Worm (Caenorhabditis elegans) whole organism, L3 larva: ENCODE measurements around the gene swan-1.
A peak's percentile ranks its signal among the peaks of the same experiment; 100 is the strongest.

Experiments used
- R02D3.7 ChIP-seq: fragments of 150-350 bp; optimal IDR thresholded peaks from 2 replicates; lab custom pipeline; 2014; ENCODE audit warnings: missing biosample characterization, missing genetic modification characterization
- ZK546.5 ChIP-seq: sonication (generic microtip); optimal IDR thresholded peaks from 2 replicates; lab custom pipeline; 2017; ENCODE audit warnings: missing biosample characterization, missing genetic modification characterization
- aly-2 ChIP-seq: fragments of 150-350 bp; optimal IDR thresholded peaks from 2 replicates; lab custom pipeline; 2014; ENCODE audit warnings: missing biosample characterization, missing genetic modification characterization
- ama-1 ChIP-seq: fragments of 150-350 bp; optimal IDR thresholded peaks from 2 replicates; lab custom pipeline; 2018
- ceh-28 ChIP-seq: fragments of 150-350 bp; optimal IDR thresholded peaks from 2 replicates; lab custom pipeline; 2014; ENCODE audit warnings: missing biosample characterization, missing genetic modification reagents, missing genetic modification characterization
- ceh-82 ChIP-seq: fragments of 150-350 bp; optimal IDR thresholded peaks from 2 replicates; lab custom pipeline; 2014; ENCODE audit warnings: missing biosample characterization, missing genetic modification characterization
- ceh-9 ChIP-seq: sonication (generic microtip); optimal IDR thresholded peaks from 2 replicates; lab custom pipeline; 2018; ENCODE audit warnings: missing biosample characterization, missing genetic modification characterization
- daf-12 ChIP-seq: fragments of 150-350 bp; optimal IDR thresholded peaks from 2 replicates; lab custom pipeline; 2014; ENCODE audit warnings: missing biosample characterization, missing genetic modification reagents, missing genetic modification characterization
- egl-27 ChIP-seq: sonication (generic microtip); optimal IDR thresholded peaks from 4 replicates; lab custom pipeline; 2017; ENCODE audit warnings: missing biosample characterization, missing genetic modification reagents, missing genetic modification characterization
- egl-5 ChIP-seq: fragments of 150-350 bp; optimal IDR thresholded peaks from 2 replicates; lab custom pipeline; 2017; ENCODE audit warnings: missing biosample characterization, missing genetic modification reagents, missing genetic modification characterization, inconsistent platforms
- elt-1 ChIP-seq: fragments of 150-350 bp; optimal IDR thresholded peaks from 2 replicates; lab custom pipeline; 2014; ENCODE audit warnings: missing biosample characterization, missing genetic modification characterization
- elt-2 ChIP-seq: sonication (generic microtip); optimal IDR thresholded peaks from 2 replicates; lab custom pipeline; 2016; ENCODE audit warnings: missing genetic modification reagents, mild to moderate bottlenecking, missing genetic modification characterization, missing compliant biosample characterization
- elt-3 ChIP-seq, 3 experiments: fragments of 150-350 bp in 1 of 3; sonication (generic microtip) in 2 of 3; optimal IDR thresholded peaks; 2 replicates in 2 of 3; 4 replicates in 1 of 3; lab custom pipeline; 2014 to 2017; ENCODE audit warnings: missing biosample characterization in 3 of 3, missing genetic modification characterization in 3 of 3
- eor-1 ChIP-seq, 2 experiments: fragments of 150-350 bp; optimal IDR thresholded peaks; 2 replicates each; lab custom pipeline; 2014 to 2018; ENCODE audit warnings: missing biosample characterization in 2 of 2, missing genetic modification characterization in 2 of 2
- fkh-10 ChIP-seq: sonication (generic microtip); optimal IDR thresholded peaks from 2 replicates; lab custom pipeline; 2017; ENCODE audit warnings: missing biosample characterization, missing genetic modification reagents, missing genetic modification characterization
- fkh-2 ChIP-seq: fragments of 150-350 bp; optimal IDR thresholded peaks from 2 replicates; lab custom pipeline; 2014; ENCODE audit warnings: missing biosample characterization, missing genetic modification reagents, missing genetic modification characterization
- fos-1 ChIP-seq: fragments of 150-350 bp; optimal IDR thresholded peaks from 2 replicates; lab custom pipeline; 2014; ENCODE audit warnings: missing biosample characterization, missing genetic modification characterization
- hmg-11 ChIP-seq: sonication (generic microtip); optimal IDR thresholded peaks from 2 replicates; lab custom pipeline; 2016; ENCODE audit warnings: missing genetic modification characterization, missing compliant biosample characterization
- jun-1 ChIP-seq: fragments of 150-350 bp; optimal IDR thresholded peaks from 2 replicates; lab custom pipeline; 2014; ENCODE audit warnings: missing biosample characterization, missing genetic modification reagents, missing genetic modification characterization
- lin-15B ChIP-seq: fragments of 150-350 bp; optimal IDR thresholded peaks from 2 replicates; lab custom pipeline; 2014; ENCODE audit warnings: missing biosample characterization, missing genetic modification characterization
- lin-39 ChIP-seq: fragments of 150-350 bp; optimal IDR thresholded peaks from 2 replicates; lab custom pipeline; 2018; ENCODE audit warnings: missing biosample characterization, missing genetic modification reagents, missing genetic modification characterization
- lsy-12 ChIP-seq: sonication (generic microtip); optimal IDR thresholded peaks from 2 replicates; lab custom pipeline; 2016; ENCODE audit warnings: mild to moderate bottlenecking, missing genetic modification characterization, missing compliant biosample characterization
- mdl-1 ChIP-seq: fragments of 150-350 bp; optimal IDR thresholded peaks from 2 replicates; lab custom pipeline; 2014; ENCODE audit warnings: missing biosample characterization, missing genetic modification characterization
- mml-1 ChIP-seq: fragments of 150-350 bp; sonication (generic microtip); optimal IDR thresholded peaks from 3 replicates; lab custom pipeline; 2014; ENCODE audit warnings: missing biosample characterization, missing genetic modification characterization
- nfya-1 ChIP-seq: sonication (generic microtip); optimal IDR thresholded peaks from 2 replicates; lab custom pipeline; 2017; ENCODE audit warnings: missing genetic modification characterization, mild to moderate bottlenecking, missing compliant biosample characterization, antibody characterized with exemption, moderate library complexity; ENCODE audit not compliant: insufficient read depth
- nhr-11 ChIP-seq: fragments of 150-350 bp; optimal IDR thresholded peaks from 2 replicates; lab custom pipeline; 2014; ENCODE audit warnings: missing biosample characterization, missing genetic modification characterization
- nhr-12 ChIP-seq: fragments of 150-350 bp; optimal IDR thresholded peaks from 2 replicates; lab custom pipeline; 2014; ENCODE audit warnings: missing biosample characterization, missing genetic modification characterization
- nhr-23 ChIP-seq: fragments of 150-350 bp; optimal IDR thresholded peaks from 2 replicates; lab custom pipeline; 2014; ENCODE audit warnings: missing biosample characterization, missing genetic modification reagents, missing genetic modification characterization
- nhr-237 ChIP-seq: fragments of 150-350 bp; optimal IDR thresholded peaks from 2 replicates; lab custom pipeline; 2014; ENCODE audit warnings: missing biosample characterization, missing genetic modification characterization
- nhr-25 ChIP-seq: sonication (generic microtip); optimal IDR thresholded peaks from 2 replicates; lab custom pipeline; 2017; ENCODE audit warnings: missing biosample characterization, missing genetic modification characterization
- nhr-28 ChIP-seq: fragments of 150-350 bp; optimal IDR thresholded peaks from 2 replicates; lab custom pipeline; 2014; ENCODE audit warnings: missing biosample characterization, missing genetic modification characterization
- nhr-43 ChIP-seq: sonication (generic microtip); optimal IDR thresholded peaks from 2 replicates; lab custom pipeline; 2016; ENCODE audit warnings: mild to moderate bottlenecking, missing genetic modification characterization, missing compliant biosample characterization; ENCODE audit not compliant: poor library complexity, severe bottlenecking
- nhr-67 ChIP-seq: fragments of 150-350 bp; optimal IDR thresholded peaks from 2 replicates; lab custom pipeline; 2014; ENCODE audit warnings: missing biosample characterization, missing genetic modification characterization
- nhr-76 ChIP-seq: fragments of 150-350 bp; sonication (generic microtip); optimal IDR thresholded peaks from 5 replicates; lab custom pipeline; 2014; ENCODE audit warnings: missing biosample characterization, missing genetic modification characterization
- nhr-77 ChIP-seq: fragments of 150-350 bp; optimal IDR thresholded peaks from 2 replicates; lab custom pipeline; 2014; ENCODE audit warnings: missing biosample characterization, missing genetic modification characterization
- pha-4 ChIP-seq: fragments of 150-350 bp; optimal IDR thresholded peaks from 2 replicates; lab custom pipeline; 2014; ENCODE audit warnings: missing biosample characterization, missing genetic modification reagents, missing genetic modification characterization
- sea-2 ChIP-seq: fragments of 150-350 bp; sonication (generic microtip); optimal IDR thresholded peaks from 4 replicates; lab custom pipeline; 2014; ENCODE audit warnings: missing biosample characterization, missing genetic modification reagents, missing genetic modification characterization
- skn-1 ChIP-seq: fragments of 150-350 bp; optimal IDR thresholded peaks from 2 replicates; lab custom pipeline; 2014; ENCODE audit warnings: missing biosample characterization, missing genetic modification characterization
- snpc-4 ChIP-seq: fragments of 150-350 bp; optimal IDR thresholded peaks from 2 replicates; lab custom pipeline; 2014; ENCODE audit warnings: missing biosample characterization, missing genetic modification characterization
- tbx-2 ChIP-seq: sonication (generic microtip); optimal IDR thresholded peaks from 2 replicates; lab custom pipeline; 2016; ENCODE audit warnings: mild to moderate bottlenecking, missing genetic modification characterization, missing compliant biosample characterization
- unc-39 ChIP-seq: sonication (generic microtip); optimal IDR thresholded peaks from 4 replicates; lab custom pipeline; 2017; ENCODE audit warnings: missing biosample characterization, missing genetic modification characterization
- unc-62 ChIP-seq: fragments of 150-350 bp; sonication (generic microtip); optimal IDR thresholded peaks from 4 replicates; lab custom pipeline; 2014; ENCODE audit warnings: missing biosample characterization, missing genetic modification reagents, missing genetic modification characterization
- zag-1 ChIP-seq: fragments of 150-350 bp; optimal IDR thresholded peaks from 2 replicates; lab custom pipeline; 2014; ENCODE audit warnings: missing biosample characterization, missing genetic modification characterization
- ztf-11 ChIP-seq: fragments of 150-350 bp; optimal IDR thresholded peaks from 2 replicates; lab custom pipeline; 2014; ENCODE audit warnings: missing biosample characterization, missing genetic modification characterization
- ztf-4 ChIP-seq: fragments of 150-350 bp; optimal IDR thresholded peaks from 2 replicates; lab custom pipeline; 2014; ENCODE audit warnings: missing biosample characterization, missing genetic modification characterization

swan-1 gene

ce11 chrV:13790557-13790956, 16.5 kb downstream of the swan-1 start:
- TF ChIP-seq ceh-9 (tag; lab: Kevin White, UChicago) (no peak), nhr-11 (no peak), fos-1 (tag; lab: Kevin White, UChicago) (no peak), jun-1 (tag; lab: Kevin White, UChicago) (no peak), daf-12 (tag; lab: Kevin White, UChicago) (no peak), egl-27 (tag; lab: Kevin White, UChicago) (no peak), R02D3.7 (tag; lab: Kevin White, UChicago) (no peak), nhr-43 (tag; lab: Kevin White, UChicago) (peak; percentile 20), elt-2 (tag; lab: Kevin White, UChicago) (no peak), nhr-237 (tag; lab: Kevin White, UChicago) (no peak), lin-39 (tag; lab: Kevin White, UChicago) (no peak), nhr-25 (tag; lab: Kevin White, UChicago) (peak; percentile 79), nhr-77 (tag; lab: Kevin White, UChicago) (no peak), elt-1 (tag; lab: Kevin White, UChicago) (no peak), sea-2 (GFP tag; lab: Kevin White, UChicago) (no peak), hmg-11 (tag; lab: Kevin White, UChicago) (no peak), mml-1 (tag; lab: Kevin White, UChicago) (no peak), nhr-23 (tag; lab: Kevin White, UChicago) (peak; percentile 84), nhr-28 (tag; lab: Kevin White, UChicago) (no peak), tbx-2 (no peak), mdl-1 (tag; lab: Kevin White, UChicago) (no peak), aly-2 (tag; lab: Kevin White, UChicago) (no peak), nhr-76 (no peak), egl-5 (peak; percentile 73)

- TF ChIP-seq R02D3.7 (tag; lab: Kevin White, UChicago): no peak
- TF ChIP-seq elt-2 (tag; lab: Kevin White, UChicago): no peak
- TF ChIP-seq elt-1 (tag; lab: Kevin White, UChicago): no peak
- TF ChIP-seq mdl-1 (tag; lab: Kevin White, UChicago): no peak
- TF ChIP-seq lin-15B (tag; lab: Kevin White, UChicago): no peak
- TF ChIP-seq egl-27 (tag; lab: Kevin White, UChicago): no peak
Measured at ce11 chrV:13790117-13790516, 16.9 kb downstream of the swan-1 start.

- peak; percentile 6 for TF ChIP-seq tbx-2
- peak; percentile 81 for TF ChIP-seq lsy-12 (tag; lab: Kevin White, UChicago)
- TF ChIP-seq ceh-9 (tag; lab: Kevin White, UChicago): no peak
- no peak for TF ChIP-seq aly-2 (tag; lab: Kevin White, UChicago)
- peak; percentile 99 for TF ChIP-seq pha-4 (tag; lab: Kevin White, UChicago)
- TF ChIP-seq nhr-12 (tag; lab: Kevin White, UChicago): no peak
- no peak for TF ChIP-seq zag-1 (tag; lab: Kevin White, UChicago)
- no peak for TF ChIP-seq nhr-67 (tag; lab: Kevin White, UChicago)
- peak; percentile 81 for TF ChIP-seq nhr-23 (tag; lab: Kevin White, UChicago)
- peak; percentile 76 for TF ChIP-seq ama-1
- no peak for TF ChIP-seq eor-1 (tag; optimal IDR thresholded peaks at IDR 0.05; lab: Kevin White, UChicago)
- no peak for TF ChIP-seq ZK546.5 (tag; lab: Kevin White, UChicago)
- no peak for TF ChIP-seq egl-27 (tag; lab: Kevin White, UChicago)
- TF ChIP-seq lin-39 (tag; lab: Kevin White, UChicago): peak; percentile 96
- peak; percentile 60 for TF ChIP-seq unc-62
- TF ChIP-seq elt-3 (tag; optimal IDR thresholded peaks at IDR 0.05; lab: Kevin White, UChicago): no peak
- peak; percentile 88 for TF ChIP-seq hmg-11 (tag; lab: Kevin White, UChicago)
- peak; percentile 29 for TF ChIP-seq skn-1 (tag; lab: Kevin White, UChicago)
- peak; percentile 84 for TF ChIP-seq nhr-25 (tag; lab: Kevin White, UChicago)
- TF ChIP-seq mml-1 (tag; lab: Kevin White, UChicago): no peak
- peak; percentile 50 for TF ChIP-seq ceh-82 (tag; lab: Kevin White, UChicago)
- TF ChIP-seq ztf-11: no peak
- TF ChIP-seq nhr-237 (tag; lab: Kevin White, UChicago): no peak
- TF ChIP-seq nhr-43 (tag; lab: Kevin White, UChicago): peak; percentile 20
- peak; percentile 25 for TF ChIP-seq fkh-10 (GFP tag; lab: Kevin White, UChicago)
- TF ChIP-seq unc-39 (tag; lab: Kevin White, UChicago): no peak
- TF ChIP-seq egl-5: peak; percentile 80
- peak; percentile 71 for TF ChIP-seq snpc-4 (tag; lab: Kevin White, UChicago)
- peak; percentile 44 for TF ChIP-seq mdl-1 (tag; lab: Kevin White, UChicago)
- TF ChIP-seq fos-1 (tag; lab: Kevin White, UChicago): peak; percentile 0
- peak; percentile 87 for TF ChIP-seq elt-2 (tag; lab: Kevin White, UChicago)
- TF ChIP-seq nfya-1 (tag; lab: Kevin White, UChicago): peak; percentile 95
- TF ChIP-seq sea-2 (GFP tag; lab: Kevin White, UChicago): no peak
- TF ChIP-seq ztf-4: no peak
- TF ChIP-seq ceh-28 (tag; lab: Kevin White, UChicago): peak; percentile 84
- no peak for TF ChIP-seq elt-1 (tag; lab: Kevin White, UChicago)
- no peak for TF ChIP-seq nhr-28 (tag; lab: Kevin White, UChicago)
- TF ChIP-seq nhr-76: no peak
- TF ChIP-seq R02D3.7 (tag; lab: Kevin White, UChicago): peak; percentile 19
- TF ChIP-seq fkh-2 (tag; lab: Kevin White, UChicago): peak; percentile 1
- peak; percentile 90 for TF ChIP-seq jun-1 (tag; lab: Kevin White, UChicago)
- TF ChIP-seq nhr-11: peak; percentile 91
Measured at ce11 chrV:13789362-13789761, 17.7 kb downstream of the swan-1 start.
